Worm (Caenorhabditis elegans): ENCODE results near the gene sod-4.

DNA sequence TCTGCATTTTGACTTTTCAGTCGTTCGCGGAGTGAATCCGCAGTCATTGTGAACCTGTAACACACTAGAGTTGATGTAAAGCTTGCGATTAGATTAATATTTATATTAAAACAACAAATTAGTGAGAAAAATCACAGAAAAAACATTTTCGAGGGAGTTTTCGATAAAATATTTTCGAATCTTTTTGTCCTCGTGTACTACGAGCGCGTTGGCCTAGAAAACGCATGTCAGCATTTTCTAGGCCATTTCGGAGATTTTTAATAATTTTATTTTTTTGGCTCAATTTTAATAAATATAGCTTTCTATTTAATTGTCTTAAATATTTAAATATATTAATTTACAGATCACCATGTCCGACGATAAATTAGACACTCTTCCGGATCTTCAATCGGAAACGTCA is 34.8 kb downstream of the sod-4 start, which contains the start of gene B0464.9:
- TF ChIP-seq dao-5 (tag; optimal IDR thresholded peaks at IDR 0.05): no peak
- peak; percentile 69 for TF ChIP-seq W03F9.2 (tag; optimal IDR thresholded peaks at IDR 0.05)
